Fruit fly (Drosophila melanogaster): ENCODE results near the gene Gr85a.

The Gr85a gene

DNA sequence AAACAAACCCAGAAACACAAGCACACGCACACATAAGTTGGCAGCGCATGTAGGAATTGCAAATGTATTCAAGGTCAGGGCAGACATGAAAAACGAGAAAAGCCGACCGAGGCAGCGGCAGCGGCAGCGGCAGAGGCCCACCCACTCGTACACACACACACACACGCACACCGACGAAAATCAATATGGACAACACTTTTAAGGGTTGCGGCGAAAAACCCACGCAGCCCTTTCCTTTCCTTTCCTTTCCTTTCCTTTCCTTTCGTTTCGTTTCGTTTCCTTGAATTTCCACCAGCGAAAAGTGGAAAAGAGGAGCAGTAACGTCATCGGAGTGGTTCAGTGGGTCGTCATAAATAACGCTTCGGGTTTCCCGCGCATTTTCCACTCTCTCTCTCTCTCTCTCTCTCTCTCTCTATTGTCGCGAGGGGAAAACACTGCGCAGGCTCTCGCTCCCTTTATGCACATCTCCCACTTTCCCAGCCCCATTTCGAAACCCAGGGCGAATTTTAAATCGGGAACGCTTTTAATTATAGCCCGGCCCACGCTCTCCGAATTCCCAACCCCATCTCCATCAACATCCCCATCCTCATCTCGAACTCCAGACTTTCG lies 43.8 kb downstream of the Gr85a start:
- no peak for TF ChIP-seq CG8478 (optimal IDR thresholded peaks at IDR 0.05)
- no peak for TF ChIP-seq CTCF (optimal IDR thresholded peaks at IDR 0.05)

- TF ChIP-seq CG8478 (optimal IDR thresholded peaks at IDR 0.05) (no peak), CTCF (optimal IDR thresholded peaks at IDR 0.05) (no peak)
These were observed 44.9 kb downstream of the Gr85a start for dm6 chr3R:9951679-9952078.

DNA sequence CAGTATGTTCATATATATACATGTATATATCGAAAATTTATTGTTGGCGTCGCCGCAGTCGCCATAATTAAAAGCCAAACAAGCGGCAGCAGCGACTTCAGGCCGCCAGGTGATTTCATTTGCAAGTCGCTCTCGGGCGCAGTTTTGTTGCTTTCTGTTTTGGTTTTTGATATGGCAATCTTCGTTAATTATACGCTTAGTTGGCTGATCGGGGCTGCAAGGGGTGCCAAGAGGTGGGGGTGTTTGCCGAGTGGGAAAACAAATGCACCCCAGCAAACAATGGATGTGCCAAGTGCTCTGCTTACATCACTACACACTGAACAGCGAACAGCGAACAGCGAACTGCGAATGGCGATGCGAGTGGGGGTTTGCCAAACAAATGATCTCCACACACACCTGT lies 45.6 kb downstream of the Gr85a start:
- no peak for TF ChIP-seq CTCF (optimal IDR thresholded peaks at IDR 0.05)
- no peak for TF ChIP-seq CG8478 (optimal IDR thresholded peaks at IDR 0.05)

- TF ChIP-seq CG8478 (optimal IDR thresholded peaks at IDR 0.05), result no peak
These were observed 46.7 kb downstream of the Gr85a start for dm6 chr3R:9949903-9950302.

dm6 chr3R:9946493-9946892 lies 50.1 kb downstream of the Gr85a start:
- TF ChIP-seq CG8478 (optimal IDR thresholded peaks at IDR 0.05) (no peak), CTCF (optimal IDR thresholded peaks at IDR 0.05) (no peak)

Measured in S2 (cell line).